Fruit fly (Drosophila melanogaster) whole organism, prepupa: ENCODE data around the gene fz2.
A peak's percentile ranks its signal among the peaks of the same experiment; 100 is the strongest.

Source experiments
- CG10631 ChIP-seq: fragments of 200-800 bp; sonication (Bioruptor generic); optimal IDR thresholded peaks from 2 replicates; lab custom pipeline; 2016; ENCODE audit warnings: missing biosample characterization, missing genetic modification characterization
- CG11902 ChIP-seq: fragments of 200-800 bp; sonication (Bioruptor generic); optimal IDR thresholded peaks from 3 replicates; lab custom pipeline; 2016; ENCODE audit warnings: missing biosample characterization, missing genetic modification characterization
- CG15336 ChIP-seq: fragments of 200-800 bp; sonication (Bioruptor generic); IDR thresholded peaks from 2 replicates; pipeline ENCODE4 v1.3.6; 2022; ENCODE audit warnings: missing biosample characterization, missing genetic modification characterization
- CG16779 ChIP-seq: fragments of 200-800 bp; sonication (Bioruptor generic); optimal IDR thresholded peaks from 3 replicates; lab custom pipeline; 2017; ENCODE audit warnings: missing biosample characterization, mild to moderate bottlenecking, missing genetic modification characterization
- CG3032 ChIP-seq: fragments of 200-800 bp; optimal IDR thresholded peaks from 2 replicates; lab custom pipeline; 2019; ENCODE audit warnings: missing biosample characterization, mild to moderate bottlenecking, missing genetic modification characterization, moderate library complexity
- CG31627 ChIP-seq: fragments of 200-800 bp; sonication (Bioruptor generic); optimal IDR thresholded peaks from 3 replicates; lab custom pipeline; 2016; ENCODE audit warnings: missing biosample characterization, missing genetic modification characterization
- CG32006 ChIP-seq: fragments of 200-800 bp; sonication (Bioruptor generic); optimal IDR thresholded peaks from 3 replicates; lab custom pipeline; 2017; ENCODE audit warnings: missing biosample characterization, mild to moderate bottlenecking, missing genetic modification characterization
- CG34406 ChIP-seq: fragments of 200-800 bp; sonication (Bioruptor generic); optimal IDR thresholded peaks from 3 replicates; lab custom pipeline; 2016; ENCODE audit warnings: missing biosample characterization, missing genetic modification characterization
- CG3919 ChIP-seq: fragments of 200-800 bp; sonication (Bioruptor generic); optimal IDR thresholded peaks from 3 replicates; lab custom pipeline; 2016; ENCODE audit warnings: missing biosample characterization, missing genetic modification characterization
- CG4318 ChIP-seq: fragments of 200-800 bp; sonication (Bioruptor generic); optimal IDR thresholded peaks from 3 replicates; lab custom pipeline; 2017; ENCODE audit warnings: missing biosample characterization, mild to moderate bottlenecking, missing genetic modification characterization
- CG6163 ChIP-seq: fragments of 200-800 bp; sonication (Bioruptor generic); IDR thresholded peaks from 3 replicates; pipeline ENCODE4 v1.3.6; 2022; ENCODE audit warnings: missing biosample characterization, missing genetic modification characterization
- CG6276 ChIP-seq: fragments of 200-800 bp; sonication (Bioruptor generic); optimal IDR thresholded peaks from 2 replicates; lab custom pipeline; 2017; ENCODE audit warnings: missing biosample characterization, mild to moderate bottlenecking, missing genetic modification characterization
- CG6792 ChIP-seq: fragments of 200-800 bp; sonication (Bioruptor generic); optimal IDR thresholded peaks from 3 replicates; lab custom pipeline; 2016; ENCODE audit warnings: missing biosample characterization, missing genetic modification characterization
- CG6808 ChIP-seq: fragments of 200-800 bp; sonication (Bioruptor generic); optimal IDR thresholded peaks from 3 replicates; lab custom pipeline; 2017; ENCODE audit warnings: missing biosample characterization, missing genetic modification characterization, mild to moderate bottlenecking, moderate library complexity, missing genetic modification reagents
- CG6854 ChIP-seq: fragments of 200-800 bp; sonication (Bioruptor generic); optimal IDR thresholded peaks from 2 replicates; lab custom pipeline; 2017; ENCODE audit warnings: missing biosample characterization, mild to moderate bottlenecking, missing genetic modification characterization
- CG7368 ChIP-seq: fragments of 200-800 bp; sonication (Bioruptor generic); optimal IDR thresholded peaks from 3 replicates; lab custom pipeline; 2016; ENCODE audit warnings: missing biosample characterization, missing genetic modification characterization
- CG8119 ChIP-seq: fragments of 200-800 bp; sonication (Bioruptor generic); IDR thresholded peaks from 3 replicates; pipeline ENCODE4 v1.3.6; 2022; ENCODE audit warnings: missing biosample characterization, missing genetic modification characterization
- CG8319 ChIP-seq: fragments of 200-800 bp; sonication (Bioruptor generic); optimal IDR thresholded peaks from 3 replicates; lab custom pipeline; 2016; ENCODE audit warnings: missing biosample characterization, missing genetic modification characterization
- CG8632 ChIP-seq: fragments of 200-800 bp; sonication (Bioruptor generic); optimal IDR thresholded peaks from 3 replicates; lab custom pipeline; 2016; ENCODE audit warnings: missing biosample characterization, missing genetic modification characterization
- CG9139 ChIP-seq: fragments of 200-800 bp; sonication (Bioruptor generic); optimal IDR thresholded peaks from 3 replicates; lab custom pipeline; 2017; ENCODE audit warnings: missing biosample characterization, mild to moderate bottlenecking, missing genetic modification characterization
- Eip75B ChIP-seq: fragments of 200-800 bp; sonication (Bioruptor generic); optimal IDR thresholded peaks from 3 replicates; lab custom pipeline; 2016; ENCODE audit warnings: missing biosample characterization, missing genetic modification characterization
- Eip78C ChIP-seq: fragments of 200-800 bp; sonication (Bioruptor generic); peaks from one replicate; lab custom pipeline; 2016; ENCODE audit warnings: missing biosample characterization, missing genetic modification characterization
- Eip93F ChIP-seq: fragments of 200-800 bp; sonication (Bioruptor generic); optimal IDR thresholded peaks from 2 replicates; lab custom pipeline; 2016; ENCODE audit warnings: missing biosample characterization, mild to moderate bottlenecking, missing genetic modification characterization
- Ets21C ChIP-seq: fragments of 200-800 bp; sonication (Bioruptor generic); optimal IDR thresholded peaks from 3 replicates; lab custom pipeline; 2016; ENCODE audit warnings: missing biosample characterization, missing genetic modification characterization
- Ets96B ChIP-seq: fragments of 200-800 bp; optimal IDR thresholded peaks from 2 replicates; lab custom pipeline; 2019; ENCODE audit warnings: missing biosample characterization, mild to moderate bottlenecking, missing genetic modification characterization, moderate library complexity
- Hr38 ChIP-seq: sonication (Bioruptor generic); optimal IDR thresholded peaks from 2 replicates; lab custom pipeline; 2016; ENCODE audit warnings: missing biosample characterization, missing genetic modification characterization
- Hr39 ChIP-seq: fragments of 200-800 bp; sonication (Bioruptor generic); optimal IDR thresholded peaks from 2 replicates; lab custom pipeline; 2016; ENCODE audit warnings: missing biosample characterization, missing genetic modification characterization
- Hr4 ChIP-seq: fragments of 200-800 bp; sonication (Bioruptor generic); optimal IDR thresholded peaks from 3 replicates; lab custom pipeline; 2016; ENCODE audit warnings: missing biosample characterization, missing genetic modification characterization
- Met ChIP-seq: fragments of 200-800 bp; sonication (Bioruptor generic); optimal IDR thresholded peaks from 3 replicates; lab custom pipeline; 2016; ENCODE audit warnings: missing biosample characterization, missing genetic modification characterization
- OdsH ChIP-seq: fragments of 200-800 bp; sonication (Bioruptor generic); optimal IDR thresholded peaks from 3 replicates; lab custom pipeline; 2016; ENCODE audit warnings: missing biosample characterization, missing genetic modification characterization
- Sox102F ChIP-seq: fragments of 200-800 bp; sonication (Bioruptor generic); optimal IDR thresholded peaks from 2 replicates; lab custom pipeline; 2016; ENCODE audit warnings: missing biosample characterization, mild to moderate bottlenecking, missing genetic modification characterization
- Sox14 ChIP-seq: fragments of 200-800 bp; sonication (Bioruptor generic); optimal IDR thresholded peaks from 3 replicates; lab custom pipeline; 2016; ENCODE audit warnings: missing biosample characterization, missing genetic modification characterization
- Sox15 ChIP-seq: fragments of 200-800 bp; sonication (Bioruptor generic); optimal IDR thresholded peaks from 3 replicates; lab custom pipeline; 2016; ENCODE audit warnings: missing biosample characterization, missing genetic modification characterization
- achi ChIP-seq: fragments of 200-800 bp; sonication (Bioruptor generic); optimal IDR thresholded peaks from 3 replicates; lab custom pipeline; 2016; ENCODE audit warnings: missing biosample characterization, missing genetic modification characterization
- acj6 ChIP-seq: fragments of 200-800 bp; sonication (Bioruptor generic); optimal IDR thresholded peaks from 3 replicates; lab custom pipeline; 2016; ENCODE audit warnings: missing biosample characterization, missing genetic modification characterization
- cyc ChIP-seq: fragments of 200-800 bp; sonication (Bioruptor generic); optimal IDR thresholded peaks from 3 replicates; lab custom pipeline; 2016; ENCODE audit warnings: missing biosample characterization, missing genetic modification characterization
- dac ChIP-seq: fragments of 200-800 bp; sonication (Bioruptor generic); optimal IDR thresholded peaks from 2 replicates; lab custom pipeline; 2017; ENCODE audit warnings: missing biosample characterization, mild to moderate bottlenecking, missing genetic modification characterization
- dsx ChIP-seq: fragments of 200-800 bp; optimal IDR thresholded peaks from 3 replicates; lab custom pipeline; 2019; ENCODE audit warnings: missing biosample characterization, mild to moderate bottlenecking, missing genetic modification characterization, moderate library complexity; ENCODE audit not compliant: poor library complexity, severe bottlenecking
- eg ChIP-seq: fragments of 200-800 bp; sonication (Bioruptor generic); IDR thresholded peaks from 3 replicates; pipeline ENCODE4 v1.3.6; 2022; ENCODE audit warnings: missing biosample characterization, missing genetic modification characterization
- esn ChIP-seq: fragments of 200-800 bp; sonication (Bioruptor generic); optimal IDR thresholded peaks from 2 replicates; lab custom pipeline; 2016; ENCODE audit warnings: missing biosample characterization, mild to moderate bottlenecking, missing genetic modification characterization, moderate library complexity
- fd59A ChIP-seq: fragments of 200-800 bp; sonication (Bioruptor generic); optimal IDR thresholded peaks from 2 replicates; lab custom pipeline; 2017; ENCODE audit warnings: missing biosample characterization, mild to moderate bottlenecking, missing genetic modification characterization, missing genetic modification reagents
- fkh ChIP-seq: fragments of 200-800 bp; sonication (Bioruptor generic); optimal IDR thresholded peaks from 3 replicates; lab custom pipeline; 2017; ENCODE audit warnings: missing biosample characterization, mild to moderate bottlenecking, missing genetic modification characterization, moderate library complexity
- lz ChIP-seq: fragments of 200-800 bp; sonication (Bioruptor generic); optimal IDR thresholded peaks from 3 replicates; lab custom pipeline; 2016; ENCODE audit warnings: missing biosample characterization, missing genetic modification characterization
- net ChIP-seq: fragments of 200-800 bp; sonication (Bioruptor generic); optimal IDR thresholded peaks from 3 replicates; lab custom pipeline; 2016; ENCODE audit warnings: missing biosample characterization, missing genetic modification characterization
- pdm3 ChIP-seq: fragments of 200-800 bp; sonication (Bioruptor generic); optimal IDR thresholded peaks from 3 replicates; lab custom pipeline; 2016; ENCODE audit warnings: missing biosample characterization, missing genetic modification characterization
- salr ChIP-seq, 2 experiments: fragments of 200-800 bp; sonication (Bioruptor generic); optimal IDR thresholded peaks; 3 replicates each; lab custom pipeline; 2016 to 2018; ENCODE audit warnings: missing biosample characterization in 2 of 2, missing genetic modification characterization in 2 of 2, mild to moderate bottlenecking in 1 of 2
- spab ChIP-seq: fragments of 200-800 bp; sonication (Bioruptor generic); optimal IDR thresholded peaks from 2 replicates; lab custom pipeline; 2017; ENCODE audit warnings: missing biosample characterization, mild to moderate bottlenecking, missing genetic modification characterization, missing genetic modification reagents
- ss ChIP-seq, 2 experiments: fragments of 200-800 bp; sonication (Bioruptor generic); optimal IDR thresholded peaks; 2 replicates in 1 of 2; 3 replicates in 1 of 2; lab custom pipeline; 2017 to 2018; ENCODE audit warnings: mild to moderate bottlenecking in 2 of 2, missing biosample characterization in 2 of 2, missing genetic modification characterization in 2 of 2, moderate library complexity in 1 of 2
- svp ChIP-seq: fragments of 200-800 bp; sonication (Bioruptor generic); peaks from one replicate; lab custom pipeline; 2016; ENCODE audit warnings: missing biosample characterization, missing genetic modification characterization
- topi ChIP-seq: fragments of 200-800 bp; sonication (Bioruptor generic); optimal IDR thresholded peaks from 3 replicates; lab custom pipeline; 2016; ENCODE audit warnings: missing biosample characterization, missing genetic modification characterization
- vri ChIP-seq: fragments of 200-800 bp; sonication (Bioruptor generic); optimal IDR thresholded peaks from 3 replicates; lab custom pipeline; 2016; ENCODE audit warnings: missing biosample characterization, mild to moderate bottlenecking, missing genetic modification characterization

fz2 gene

DNA sequence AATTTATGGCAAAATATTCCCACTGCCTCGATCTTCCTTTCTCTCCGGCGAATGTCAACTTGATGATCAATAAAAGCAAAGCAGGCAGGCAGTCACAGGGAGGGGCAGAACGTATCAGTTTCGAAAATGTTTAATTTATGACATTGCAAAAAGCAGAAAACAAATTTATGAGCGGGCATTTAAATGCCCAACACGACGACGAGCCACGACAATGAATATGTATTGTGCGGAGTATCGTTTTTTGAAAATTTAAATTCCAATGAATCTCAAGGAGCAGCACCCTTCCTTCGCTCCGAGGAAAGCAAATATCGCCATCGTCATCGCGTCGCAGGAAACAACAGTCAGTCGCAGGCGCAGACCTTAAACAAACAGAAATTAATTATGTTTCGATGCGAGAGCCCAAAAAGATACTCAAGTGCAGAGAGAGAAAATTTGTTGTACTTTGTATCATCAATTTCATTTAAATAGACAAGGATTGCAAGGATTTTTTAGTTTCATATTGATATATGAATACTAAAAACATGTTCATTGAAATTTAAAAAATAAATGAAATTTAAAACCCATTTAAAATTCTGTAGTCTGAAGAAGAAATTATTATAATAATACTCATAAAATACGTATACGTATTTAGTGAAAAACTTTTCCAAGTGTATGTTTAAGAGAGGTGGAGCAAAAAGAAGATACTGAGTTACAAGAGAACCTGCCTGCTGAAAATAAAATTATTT lies 72.4 kb downstream of the fz2 start:
- TF ChIP-seq CG8319 (GFP tag; lab: Kevin White, UChicago) (peak; percentile 46), vri (peak; percentile 27), OdsH (GFP tag; lab: Kevin White, UChicago) (peak; percentile 61), CG6163 (no peak; the same call in 2 of the 3 replicates), CG16779 (tag; lab: Kevin White, UChicago) (no peak), Eip78C (GFP tag; lab: Kevin White, UChicago) (peak; percentile 91), acj6 (GFP tag; lab: Kevin White, UChicago) (peak; percentile 64), Sox102F (peak; percentile 39), eg (GFP tag; lab: Robert Waterston, UW) (no peak), CG6854 (GFP tag; lab: Kevin White, UChicago) (no peak), CG3032 (tag; lab: Kevin White, UChicago) (peak; percentile 83), Hr4 (GFP tag; lab: Kevin White, UChicago) (no peak), dac (GFP tag; lab: Kevin White, UChicago) (no peak), CG8632 (GFP tag; lab: Kevin White, UChicago) (peak; percentile 75), Hr38 (no peak), topi (peak; percentile 69), CG11902 (GFP tag; lab: Kevin White, UChicago) (peak; percentile 16), CG7368 (GFP tag; lab: Kevin White, UChicago) (peak; percentile 43), net (GFP tag; lab: Kevin White, UChicago) (peak; percentile 57), esn (peak; percentile 86), dsx (GFP tag; lab: Kevin White, UChicago) (peak; percentile 76), CG8119 (GFP tag; lab: Robert Waterston, UW) (peak; percentile 54), CG9139 (GFP tag; lab: Kevin White, UChicago) (peak; percentile 56), Eip93F (GFP tag; lab: Kevin White, UChicago) (no peak), pdm3 (GFP tag; lab: Kevin White, UChicago) (peak; percentile 41), salr (GFP tag; optimal IDR thresholded peaks at IDR 0.05; lab: Kevin White, UChicago) (peak in 1 of 2 experiments; percentile 59), CG15336 (peak; percentile 43), ss (GFP tag; optimal IDR thresholded peaks at IDR 0.05; lab: Kevin White, UChicago) (peak; percentile 31 to 66), Hr39 (peak; percentile 41), CG34406 (GFP tag; lab: Kevin White, UChicago) (peak; percentile 78), svp (GFP tag; lab: Kevin White, UChicago) (peak; percentile 90), CG32006 (GFP tag; lab: Kevin White, UChicago) (peak; percentile 37), CG3919 (GFP tag; lab: Kevin White, UChicago) (peak; percentile 66), CG4318 (GFP tag; lab: Kevin White, UChicago) (no peak), fd59A (GFP tag; lab: Kevin White, UChicago) (peak; percentile 32), cyc (GFP tag; lab: Kevin White, UChicago) (peak; percentile 79), achi (GFP tag; lab: Kevin White, UChicago) (peak; percentile 66), spab (GFP tag; lab: Kevin White, UChicago) (peak; percentile 62), Ets21C (GFP tag; lab: Kevin White, UChicago) (peak; percentile 25), CG6792 (peak; percentile 65), CG6276 (no peak), CG10631 (peak; percentile 72), Eip75B (peak; percentile 49), Ets96B (tag; lab: Kevin White, UChicago) (peak; percentile 78), Sox15 (peak; percentile 9), CG31627 (GFP tag; lab: Kevin White, UChicago) (peak; percentile 40), fkh (GFP tag; lab: Kevin White, UChicago) (peak; percentile 21), lz (peak; percentile 63), CG6808 (peak; percentile 75), Met (peak; percentile 68), Sox14 (GFP tag; lab: Kevin White, UChicago) (peak; percentile 15)
